Worm (Caenorhabditis elegans): Measurements from ENCODE around the gene B0280.7.
"Not testable (repeated sequence)": the region's sequence is repeated elsewhere in the genome, so short reads cannot be mapped to it uniquely, and the experiment has no call there.

The B0280.7 gene

DNA sequence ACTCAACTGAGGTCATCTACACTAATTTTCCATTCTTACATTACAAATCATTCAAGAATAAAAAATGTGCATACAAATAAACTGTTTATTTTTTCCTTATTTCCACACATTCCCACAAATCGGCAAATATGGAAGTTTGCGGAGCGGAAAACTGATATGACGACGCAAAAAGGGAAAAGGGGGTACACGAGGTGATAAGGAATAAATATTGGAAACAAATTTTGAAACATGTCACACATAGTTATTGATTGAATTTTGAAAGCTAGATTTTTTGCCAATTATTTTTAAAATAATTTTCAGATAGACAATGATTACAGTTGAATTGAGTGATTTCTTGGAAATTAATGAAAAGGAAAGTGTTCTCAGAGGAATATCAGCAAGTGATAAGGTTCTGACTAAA, 16.9 kb upstream of the B0280.7 start, which contains the start of gene viro-2:
viro-2 (plus strand) TSS at position 301 of the 400 bp plus-strand sequence.
- not testable (repeated sequence) for TF ChIP-seq aha-1 (tag; optimal IDR thresholded peaks at IDR 0.05); pag-3 (tag; optimal IDR thresholded peaks at IDR 0.05; ENCODE audit: borderline replicate concordance, insufficient read depth); lin-15B (tag; optimal IDR thresholded peaks at IDR 0.05)

DNA sequence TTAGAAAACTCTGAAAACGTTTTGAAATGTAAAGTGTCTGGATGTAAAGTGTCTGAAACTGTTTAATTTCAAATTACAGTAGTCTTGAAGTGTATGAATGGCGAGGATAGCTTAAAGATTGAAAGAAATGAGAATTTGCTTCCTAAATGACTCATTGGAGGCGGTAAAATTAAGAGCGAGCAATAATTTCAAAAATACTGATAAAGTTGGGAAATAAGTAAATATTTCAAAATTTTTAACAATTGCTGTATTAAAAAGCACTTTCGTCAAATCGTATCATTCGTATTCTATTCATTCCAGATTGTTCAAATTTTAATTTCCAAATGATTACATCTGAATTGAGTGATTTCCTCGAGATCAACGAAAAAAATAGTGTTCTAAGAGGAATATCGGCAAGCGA, 12.7 kb upstream of the B0280.7 start, which contains the start of gene B0280.2:
B0280.2 (plus strand) TSS at position 301 of the 400 bp plus-strand sequence.
- TF ChIP-seq unc-62 (GFP tag; optimal IDR thresholded peaks at IDR 0.05): no peak
- TF ChIP-seq nhr-85 (tag): no peak

DNA sequence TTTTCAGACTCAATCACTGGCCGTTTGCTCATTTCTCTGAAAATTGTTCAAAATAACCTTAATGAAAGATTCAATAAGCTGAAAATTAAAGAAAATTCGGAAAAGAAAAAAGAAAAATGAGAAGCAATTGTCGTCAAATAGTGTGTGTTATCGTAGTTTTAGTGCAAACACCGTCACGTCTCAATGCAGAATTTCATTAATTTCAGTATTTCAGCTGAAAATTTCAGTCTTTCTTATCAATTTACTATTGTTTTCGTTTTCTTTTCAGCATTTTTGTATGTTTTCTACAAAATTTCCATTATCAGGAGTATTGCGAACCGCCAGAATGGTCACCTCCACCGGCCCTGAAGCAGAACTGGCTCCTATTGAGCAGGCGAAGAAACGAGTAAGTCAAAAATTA, 11.2 kb upstream of the B0280.7 start, which contains the start of the genes B0280.9 and rpia-1:
B0280.9 (minus strand) TSS at position 36 of the 400 bp plus-strand sequence.
rpia-1 (plus strand) TSS at position 269 of the 400 bp plus-strand sequence.
- peak; percentile 90 to 97 for TF ChIP-seq lsy-2 (tag; optimal IDR thresholded peaks at IDR 0.05)
- peak; percentile 1 for TF ChIP-seq blmp-1 (tag; optimal IDR thresholded peaks at IDR 0.05)
- TF ChIP-seq vab-15 (tag; optimal IDR thresholded peaks at IDR 0.05): no peak
- peak in 2 of 3 experiments; percentile 32 to 48 for TF ChIP-seq dpl-1 (GFP tag; optimal IDR thresholded peaks at IDR 0.05)
- TF ChIP-seq rnt-1 (tag; optimal IDR thresholded peaks at IDR 0.05): peak; percentile 10
- TF ChIP-seq ceh-82 (tag; optimal IDR thresholded peaks at IDR 0.05): peak in 1 of 3 experiments; percentile 27
- TF ChIP-seq elt-2 (tag; optimal IDR thresholded peaks at IDR 0.05): peak; percentile 47
- peak; percentile 21 for TF ChIP-seq C16A3.4 (tag; optimal IDR thresholded peaks at IDR 0.05)
- TF ChIP-seq snu-23 (GFP tag; optimal IDR thresholded peaks at IDR 0.05): peak; percentile 43
- TF ChIP-seq nhr-19 (GFP tag; conservative IDR thresholded peaks at IDR 0.05): peak; percentile 48; the same call in 1 of the 2 replicates
- TF ChIP-seq nhr-12 (tag; optimal IDR thresholded peaks at IDR 0.05): no peak
- peak; percentile 90 for TF ChIP-seq F16B12.6 (tag; optimal IDR thresholded peaks at IDR 0.05)
- TF ChIP-seq lin-14 (GFP tag; optimal IDR thresholded peaks at IDR 0.05): peak; percentile 37
- peak; percentile 36 to 62 for TF ChIP-seq efl-1 (optimal IDR thresholded peaks at IDR 0.05)
- peak; percentile 52 to 89 for TF ChIP-seq efl-1 (GFP tag; optimal IDR thresholded peaks at IDR 0.05 in 1 of 2)
- TF ChIP-seq ets-5 (GFP tag; IDR thresholded peaks at IDR 0.05): no peak
- TF ChIP-seq mep-1 (tag; optimal IDR thresholded peaks at IDR 0.05): no peak
- TF ChIP-seq efl-3 (GFP tag; optimal IDR thresholded peaks at IDR 0.05): no peak
- peak; percentile 37 to 71 for TF ChIP-seq lin-35 (GFP tag; optimal IDR thresholded peaks at IDR 0.05)
- peak; percentile 22 for TF ChIP-seq nhr-71 (tag; optimal IDR thresholded peaks at IDR 0.05)
- no peak for TF ChIP-seq nhr-90 (tag; optimal IDR thresholded peaks at IDR 0.05; ENCODE audit: poor library complexity)

DNA sequence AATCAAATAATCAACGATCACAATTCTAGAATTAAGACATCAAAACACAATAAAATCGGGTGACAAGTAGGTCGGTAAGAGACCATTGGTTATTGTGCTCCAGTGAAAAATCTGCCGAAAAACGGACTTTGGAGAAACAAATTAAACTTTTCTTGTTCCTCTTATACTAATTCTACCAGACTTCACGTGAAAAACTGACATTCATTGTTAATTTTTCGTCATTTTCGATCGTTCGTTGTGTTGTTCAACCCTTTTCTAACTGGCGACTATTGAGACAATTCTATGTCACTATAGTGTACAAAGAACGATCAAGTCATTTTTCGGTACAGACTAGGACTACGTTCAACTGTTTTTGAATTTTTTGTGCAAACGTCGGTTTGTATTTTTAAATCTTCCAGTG, 8.8 kb upstream of the B0280.7 start:
- TF ChIP-seq efl-1 (optimal IDR thresholded peaks at IDR 0.05): peak in 1 of 2 experiments; percentile 11
- TF ChIP-seq efl-1 (GFP tag; optimal IDR thresholded peaks at IDR 0.05 in 1 of 2): peak in 1 of 2 experiments; percentile 93
- no peak for TF ChIP-seq lir-3 (tag; optimal IDR thresholded peaks at IDR 0.05; ENCODE audit: poor library complexity)
- TF ChIP-seq nhr-85 (tag): peak; percentile 91
- TF ChIP-seq ztf-4 (tag; optimal IDR thresholded peaks at IDR 0.05): no peak
- TF ChIP-seq grh-1 (GFP tag; IDR thresholded peaks at IDR 0.05): 0 out of 2 replicates have a peak, but pooled peaks have one; percentile 6
- TF ChIP-seq zag-1 (tag; optimal IDR thresholded peaks at IDR 0.05): no peak
- TF ChIP-seq nhr-11 (tag; optimal IDR thresholded peaks at IDR 0.05): no peak
- TF ChIP-seq F16B12.6 (tag; optimal IDR thresholded peaks at IDR 0.05): no peak
- TF ChIP-seq elt-3 (tag; optimal IDR thresholded peaks at IDR 0.05): peak in 2 of 6 experiments; percentile 29 to 52
- no peak for TF ChIP-seq tlp-1 (tag; optimal IDR thresholded peaks at IDR 0.05)
- TF ChIP-seq unc-30 (tag; optimal IDR thresholded peaks at IDR 0.05): no peak
- TF ChIP-seq lin-14 (GFP tag; optimal IDR thresholded peaks at IDR 0.05): peak; percentile 48
- peak; percentile 52 for TF ChIP-seq snu-23 (GFP tag; optimal IDR thresholded peaks at IDR 0.05)
- no peak for TF ChIP-seq fkh-4 (tag; optimal IDR thresholded peaks at IDR 0.05; ENCODE audit: borderline replicate concordance)
- TF ChIP-seq xbp-1 (tag; optimal IDR thresholded peaks at IDR 0.05): peak; percentile 30
- TF ChIP-seq mep-1 (tag; optimal IDR thresholded peaks at IDR 0.05): peak; percentile 12
- no peak for TF ChIP-seq ceh-88 (GFP tag; IDR thresholded peaks at IDR 0.05)
- TF ChIP-seq unc-86 (tag; optimal IDR thresholded peaks at IDR 0.05): no peak
- no peak for TF ChIP-seq ceh-90 (tag; optimal IDR thresholded peaks at IDR 0.05)
- TF ChIP-seq blmp-1 (tag; optimal IDR thresholded peaks at IDR 0.05): peak; percentile 41
- TF ChIP-seq C34B4.2 (tag; optimal IDR thresholded peaks at IDR 0.05): no peak
- TF ChIP-seq vab-15 (tag; optimal IDR thresholded peaks at IDR 0.05): no peak
- TF ChIP-seq swsn-7 (tag; optimal IDR thresholded peaks at IDR 0.05): peak; percentile 7
- peak in 1 of 2 experiments; percentile 73 for TF ChIP-seq lin-35 (GFP tag; optimal IDR thresholded peaks at IDR 0.05)
- TF ChIP-seq nhr-28 (tag; optimal IDR thresholded peaks at IDR 0.05): no peak
- TF ChIP-seq fos-1 (tag; optimal IDR thresholded peaks at IDR 0.05): no peak
- TF ChIP-seq nhr-20 (tag; optimal IDR thresholded peaks at IDR 0.05): peak; percentile 71
- peak; percentile 19 for TF ChIP-seq tbx-2 (tag; optimal IDR thresholded peaks at IDR 0.05)
- TF ChIP-seq ets-5 (GFP tag; IDR thresholded peaks at IDR 0.05): no peak
- TF ChIP-seq fkh-8 (tag; optimal IDR thresholded peaks at IDR 0.05): no peak
